Fruit fly (Drosophila melanogaster): ENCODE measurements around the gene CG13071.

- TF ChIP-seq EcR (GFP tag; optimal IDR thresholded peaks at IDR 0.05) = no peak
- TF ChIP-seq CG17806 (tag; optimal IDR thresholded peaks at IDR 0.05) = no peak
- no peak for TF ChIP-seq CG14655 (GFP tag; optimal IDR thresholded peaks at IDR 0.05)
- no peak for TF ChIP-seq Pif1B (GFP tag; optimal IDR thresholded peaks at IDR 0.05)
These were observed 21.3 kb downstream of the CG13071 start, which contains the start of gene CG13048 for dm6 chr3L:16283821-16284220.
